Fruit fly (Drosophila melanogaster) whole organism, embryonic: ENCODE measurements around the gene Cdc5.
A peak's percentile ranks its signal among the peaks of the same experiment; 100 is the strongest.

ENCODE experiments used
- Bgb ChIP-seq: fragments of 200-800 bp; sonication (Bioruptor generic); IDR thresholded peaks from 2 replicates; pipeline ENCODE4 v1.3.6; 2022; ENCODE audit warnings: missing biosample characterization, missing genetic modification characterization; ENCODE audit not compliant: partially characterized antibody
- C15 ChIP-seq: fragments of 200-800 bp; sonication (Bioruptor generic); IDR thresholded peaks from 3 replicates; pipeline ENCODE4 v1.3.6; 2022; ENCODE audit warnings: missing biosample characterization, missing genetic modification characterization
- CG10321 ChIP-seq: fragments of 200-800 bp; sonication (Bioruptor generic); IDR thresholded peaks from 2 replicates; pipeline ENCODE4 v1.3.6; 2022; ENCODE audit warnings: missing biosample characterization, missing genetic modification characterization
- CG10462 ChIP-seq: fragments of 200-800 bp; sonication (Bioruptor generic); optimal IDR thresholded peaks from 2 replicates; lab custom pipeline; 2016; ENCODE audit warnings: missing biosample characterization, missing genetic modification characterization
- CG10565 ChIP-seq: fragments of 200-800 bp; sonication (Bioruptor generic); optimal IDR thresholded peaks from 3 replicates; lab custom pipeline; 2016; ENCODE audit warnings: missing biosample characterization, mild to moderate bottlenecking, missing genetic modification characterization
- CG12155 ChIP-seq: fragments of 200-800 bp; sonication (Bioruptor generic); optimal IDR thresholded peaks from 3 replicates; lab custom pipeline; 2016; ENCODE audit warnings: missing biosample characterization, missing genetic modification characterization
- CG12659 ChIP-seq: fragments of 200-800 bp; sonication (Bioruptor generic); optimal IDR thresholded peaks from 3 replicates; lab custom pipeline; 2017; ENCODE audit warnings: mild to moderate bottlenecking, missing biosample characterization, missing genetic modification reagents, missing genetic modification characterization
- CG13424 ChIP-seq: fragments of 200-800 bp; sonication (Bioruptor generic); optimal IDR thresholded peaks from 2 replicates; lab custom pipeline; 2019; ENCODE audit warnings: missing biosample characterization, mild to moderate bottlenecking, missing genetic modification characterization, moderate library complexity
- CG14441 ChIP-seq: fragments of 200-800 bp; sonication (Bioruptor generic); IDR thresholded peaks from 2 replicates; pipeline ENCODE4 v1.3.6; 2022; ENCODE audit warnings: missing biosample characterization, missing genetic modification characterization
- CG14667 ChIP-seq: fragments of 200-800 bp; sonication (Bioruptor generic); IDR thresholded peaks from 2 replicates; pipeline ENCODE4 v1.3.6; 2022; ENCODE audit warnings: missing biosample characterization, missing genetic modification characterization
- CG1792 ChIP-seq: fragments of 200-800 bp; sonication (Bioruptor generic); optimal IDR thresholded peaks from 2 replicates; lab custom pipeline; 2016; ENCODE audit warnings: missing biosample characterization, missing genetic modification characterization
- CG1832 ChIP-seq: fragments of 200-800 bp; sonication (Bioruptor generic); optimal IDR thresholded peaks from 2 replicates; lab custom pipeline; 2017; ENCODE audit warnings: missing biosample characterization, mild to moderate bottlenecking, missing genetic modification characterization, inconsistent platforms
- CG18476 ChIP-seq: fragments of 200-800 bp; sonication (Bioruptor generic); optimal IDR thresholded peaks from 2 replicates; lab custom pipeline; 2016; ENCODE audit warnings: missing biosample characterization, mild to moderate bottlenecking, missing genetic modification characterization
- CG3847 ChIP-seq: fragments of 200-800 bp; sonication (Bioruptor generic); IDR thresholded peaks from 2 replicates; pipeline ENCODE4 v1.3.6; 2022; ENCODE audit warnings: missing biosample characterization, missing genetic modification characterization
- CG5953 ChIP-seq: fragments of 200-800 bp; sonication (Bioruptor generic); IDR thresholded peaks from 2 replicates; pipeline ENCODE4 v1.3.6; 2022; ENCODE audit warnings: missing biosample characterization, missing genetic modification characterization
- CG6254 ChIP-seq: fragments of 200-800 bp; sonication (Bioruptor generic); optimal IDR thresholded peaks from 3 replicates; lab custom pipeline; 2017; ENCODE audit warnings: mild to moderate bottlenecking, missing biosample characterization, missing genetic modification reagents, missing genetic modification characterization
- CG6689 ChIP-seq: fragments of 200-800 bp; sonication (Bioruptor generic); IDR thresholded peaks from 2 replicates; pipeline ENCODE4 v1.3.6; 2022; ENCODE audit warnings: missing biosample characterization, missing genetic modification characterization
- CG6765 ChIP-seq: fragments of 200-800 bp; sonication (Bioruptor generic); optimal IDR thresholded peaks from 3 replicates; lab custom pipeline; 2017; ENCODE audit warnings: missing biosample characterization, mild to moderate bottlenecking, missing genetic modification characterization
- CG6791 ChIP-seq: fragments of 200-800 bp; sonication (Bioruptor generic); IDR thresholded peaks from 3 replicates; pipeline ENCODE4 v1.3.6; 2022; ENCODE audit warnings: missing biosample characterization, missing genetic modification characterization; ENCODE audit not compliant: partially characterized antibody
- CG6854 ChIP-seq: fragments of 200-800 bp; sonication (Bioruptor generic); optimal IDR thresholded peaks from 3 replicates; lab custom pipeline; 2017; ENCODE audit warnings: missing biosample characterization, mild to moderate bottlenecking, missing genetic modification characterization
- CG9817 ChIP-seq: fragments of 200-800 bp; sonication (Bioruptor generic); optimal IDR thresholded peaks from 2 replicates; lab custom pipeline; 2018; ENCODE audit warnings: missing biosample characterization, mild to moderate bottlenecking, missing genetic modification characterization, moderate library complexity
- Doc3 ChIP-seq: fragments of 200-800 bp; sonication (Bioruptor generic); IDR thresholded peaks from 3 replicates; pipeline ENCODE4 v1.3.6; 2022; ENCODE audit warnings: missing biosample characterization, missing genetic modification characterization; ENCODE audit not compliant: partially characterized antibody
- Drgx ChIP-seq: fragments of 200-800 bp; sonication (Bioruptor generic); IDR thresholded peaks from 2 replicates; pipeline ENCODE4 v1.3.6; 2022; ENCODE audit warnings: missing biosample characterization, missing genetic modification characterization
- Hsf ChIP-seq: fragments of 200-800 bp; sonication (Bioruptor generic); optimal IDR thresholded peaks from 3 replicates; lab custom pipeline; 2016; ENCODE audit warnings: missing biosample characterization, missing genetic modification characterization
- Kr ChIP-seq: fragments of 200-800 bp; sonication (Bioruptor generic); optimal IDR thresholded peaks from 2 replicates; lab custom pipeline; 2017; ENCODE audit warnings: missing biosample characterization, mild to moderate bottlenecking, missing genetic modification characterization
- MBD-R2 ChIP-seq: fragments of 200-800 bp; sonication (Bioruptor generic); IDR thresholded peaks from 2 replicates; pipeline ENCODE4 v1.3.6; 2022; ENCODE audit warnings: missing biosample characterization, missing genetic modification characterization
- MESR4 ChIP-seq: fragments of 200-800 bp; sonication (Bioruptor generic); optimal IDR thresholded peaks from 2 replicates; lab custom pipeline; 2018; ENCODE audit warnings: missing biosample characterization, mild to moderate bottlenecking, missing genetic modification characterization, moderate library complexity
- MTF-1 ChIP-seq: fragments of 200-800 bp; sonication (Bioruptor generic); optimal IDR thresholded peaks from 2 replicates; lab custom pipeline; 2018; ENCODE audit warnings: missing biosample characterization, mild to moderate bottlenecking, missing genetic modification characterization, borderline replicate concordance
- Med ChIP-seq: fragments of 200-800 bp; sonication (Bioruptor generic); peaks from one replicate; lab custom pipeline; 2016; ENCODE audit warnings: missing biosample characterization, missing genetic modification characterization, mild to moderate bottlenecking, inconsistent platforms, moderate library complexity
- Mes4 ChIP-seq: fragments of 200-800 bp; sonication (Bioruptor generic); optimal IDR thresholded peaks from 2 replicates; lab custom pipeline; 2016; ENCODE audit warnings: missing biosample characterization, missing genetic modification characterization
- Nf-YB ChIP-seq: fragments of 200-800 bp; sonication (Bioruptor generic); optimal IDR thresholded peaks from 3 replicates; lab custom pipeline; 2019; ENCODE audit warnings: missing biosample characterization, mild to moderate bottlenecking, missing genetic modification characterization, moderate library complexity
- Nf-YC ChIP-seq: fragments of 200-800 bp; optimal IDR thresholded peaks from 3 replicates; lab custom pipeline; 2019; ENCODE audit warnings: missing biosample characterization, mild to moderate bottlenecking, missing genetic modification characterization, moderate library complexity
- cg ChIP-seq: fragments of 200-800 bp; sonication (Bioruptor generic); optimal IDR thresholded peaks from 3 replicates; lab custom pipeline; 2019; ENCODE audit warnings: missing biosample characterization, mild to moderate bottlenecking, missing genetic modification characterization, moderate library complexity
- dm ChIP-seq: fragments of 200-800 bp; sonication (Bioruptor generic); optimal IDR thresholded peaks from 3 replicates; lab custom pipeline; 2016; ENCODE audit warnings: missing biosample characterization, missing genetic modification characterization
- esg ChIP-seq: fragments of 200-800 bp; sonication (Bioruptor generic); conservative IDR thresholded peaks from 2 replicates; pipeline ENCODE4 v1.3.6; 2022; ENCODE audit warnings: missing biosample characterization, missing genetic modification characterization
- exex ChIP-seq: fragments of 200-800 bp; sonication (Bioruptor generic); optimal IDR thresholded peaks from 4 replicates; lab custom pipeline; 2018; ENCODE audit warnings: missing biosample characterization, mild to moderate bottlenecking, missing genetic modification characterization, moderate library complexity
- jumu ChIP-seq: fragments of 200-800 bp; sonication (Bioruptor generic); optimal IDR thresholded peaks from 3 replicates; lab custom pipeline; 2016; ENCODE audit warnings: missing biosample characterization, missing genetic modification characterization
- kah ChIP-seq: fragments of 200-800 bp; sonication (Bioruptor generic); optimal IDR thresholded peaks from 2 replicates; lab custom pipeline; 2018; ENCODE audit warnings: missing biosample characterization, mild to moderate bottlenecking, missing genetic modification characterization
- p53 ChIP-seq: fragments of 200-800 bp; sonication (Bioruptor generic); optimal IDR thresholded peaks from 2 replicates; lab custom pipeline; 2016; ENCODE audit warnings: missing biosample characterization, missing genetic modification characterization
- pho ChIP-seq: fragments of 200-800 bp; sonication (Bioruptor generic); optimal IDR thresholded peaks from 2 replicates; lab custom pipeline; 2016; ENCODE audit warnings: missing biosample characterization, missing genetic modification characterization
- pita ChIP-seq: fragments of 200-800 bp; sonication (Bioruptor generic); optimal IDR thresholded peaks from 2 replicates; lab custom pipeline; 2017; ENCODE audit warnings: missing biosample characterization, mild to moderate bottlenecking, missing genetic modification characterization
- pnt ChIP-seq: fragments of 200-800 bp; sonication (Bioruptor generic); optimal IDR thresholded peaks from 3 replicates; lab custom pipeline; 2016; ENCODE audit warnings: missing biosample characterization, missing genetic modification characterization
- pros ChIP-seq: fragments of 200-800 bp; sonication (Bioruptor generic); optimal IDR thresholded peaks from 3 replicates; lab custom pipeline; 2019; ENCODE audit warnings: missing biosample characterization, mild to moderate bottlenecking, missing genetic modification characterization, moderate library complexity
- ranshi ChIP-seq: fragments of 200-800 bp; sonication (Bioruptor generic); IDR thresholded peaks from 2 replicates; pipeline ENCODE4 v1.3.6; 2022; ENCODE audit warnings: missing biosample characterization, missing genetic modification characterization
- salm ChIP-seq: fragments of 200-800 bp; sonication (Bioruptor generic); optimal IDR thresholded peaks from 2 replicates; lab custom pipeline; 2018; ENCODE audit warnings: missing biosample characterization, mild to moderate bottlenecking, missing genetic modification characterization
- seq ChIP-seq: fragments of 200-800 bp; sonication (Bioruptor generic); IDR thresholded peaks from 2 replicates; pipeline ENCODE4 v1.3.6; 2022; ENCODE audit warnings: missing biosample characterization, missing genetic modification characterization
- sr ChIP-seq: fragments of 200-800 bp; sonication (Bioruptor generic); IDR thresholded peaks from 3 replicates; pipeline ENCODE4 v1.3.6; 2022; ENCODE audit warnings: missing biosample characterization, missing genetic modification characterization
- stwl ChIP-seq: fragments of 200-800 bp; sonication (Bioruptor generic); optimal IDR thresholded peaks from 3 replicates; lab custom pipeline; 2018; ENCODE audit warnings: missing biosample characterization, mild to moderate bottlenecking, missing genetic modification characterization, moderate library complexity
- tup ChIP-seq: fragments of 200-800 bp; sonication (Bioruptor generic); optimal IDR thresholded peaks from 2 replicates; lab custom pipeline; 2016; ENCODE audit warnings: missing biosample characterization, mild to moderate bottlenecking, missing genetic modification characterization, moderate library complexity
- unc-4 ChIP-seq: fragments of 200-800 bp; sonication (Bioruptor generic); IDR thresholded peaks from 2 replicates; pipeline ENCODE4 v1.3.6; 2022; ENCODE audit warnings: missing biosample characterization, missing genetic modification characterization; ENCODE audit not compliant: partially characterized antibody
- unpg ChIP-seq: fragments of 200-800 bp; sonication (Bioruptor generic); optimal IDR thresholded peaks from 3 replicates; lab custom pipeline; 2018; ENCODE audit warnings: missing biosample characterization, mild to moderate bottlenecking, missing genetic modification characterization, moderate library complexity
- zfh2 ChIP-seq: fragments of 200-800 bp; sonication (Bioruptor generic); optimal IDR thresholded peaks from 2 replicates; lab custom pipeline; 2016; ENCODE audit warnings: missing biosample characterization, missing genetic modification characterization

The Cdc5 gene

DNA sequence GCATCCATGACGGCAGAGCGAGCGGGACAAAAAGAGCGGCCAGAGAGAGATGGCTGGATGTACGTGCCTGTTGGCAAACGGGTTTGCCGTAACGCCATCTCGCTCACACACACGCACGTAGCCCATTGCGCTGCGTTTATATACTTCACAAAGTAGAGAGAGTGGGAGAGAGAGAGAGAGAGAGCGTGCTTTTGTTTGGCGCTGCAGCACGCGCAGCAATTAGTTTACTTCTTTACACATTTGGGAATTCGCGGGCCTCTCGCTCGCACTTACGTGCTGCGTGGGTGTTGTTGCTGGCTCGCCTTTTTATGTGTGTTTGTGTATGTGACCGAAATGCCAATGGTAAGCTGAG lies 16.9 kb upstream of the Cdc5 start (continued):
- TF ChIP-seq CG3847, result no peak
- TF ChIP-seq Drgx (GFP tag; lab: Robert Waterston, UW), result no peak
- TF ChIP-seq esg (GFP tag; lab: Robert Waterston, UW), result no peak
- peak; percentile 31; the same call in 1 of the 2 replicates for TF ChIP-seq unc-4 (GFP tag; lab: Robert Waterston, UW)
- no peak for TF ChIP-seq zfh2
- TF ChIP-seq CG5953 (GFP tag; lab: Robert Waterston, UW), result no peak
- TF ChIP-seq Nf-YB, result peak; percentile 100
- TF ChIP-seq pnt (GFP tag; lab: Kevin White, UChicago), result no peak
- TF ChIP-seq cg (GFP tag; lab: Kevin White, UChicago), result peak; percentile 98
- no peak; the same call in 2 of the 3 replicates for TF ChIP-seq CG6791 (GFP tag; lab: Robert Waterston, UW)
- TF ChIP-seq CG12659 (GFP tag; lab: Kevin White, UChicago), result no peak
- TF ChIP-seq CG10321, result peak; percentile 99
- TF ChIP-seq CG18476 (GFP tag; lab: Kevin White, UChicago), result no peak
- no peak for TF ChIP-seq CG1792
- TF ChIP-seq CG6254 (GFP tag; lab: Kevin White, UChicago), result no peak
- TF ChIP-seq MESR4 (GFP tag; lab: Kevin White, UChicago), result no peak
- no peak for TF ChIP-seq CG6689 (GFP tag; lab: Robert Waterston, UW)
- TF ChIP-seq C15, result no peak
- TF ChIP-seq exex (tag; lab: Kevin White, UChicago), result no peak
- TF ChIP-seq CG6765 (GFP tag; lab: Kevin White, UChicago), result no peak
- TF ChIP-seq CG6854, result no peak
- no peak for TF ChIP-seq ranshi (GFP tag; lab: Robert Waterston, UW)
- peak; percentile 6 for TF ChIP-seq p53 (GFP tag; lab: Kevin White, UChicago)
- no peak for TF ChIP-seq MBD-R2 (GFP tag; lab: Robert Waterston, UW)
- no peak for TF ChIP-seq CG10462 (GFP tag; lab: Kevin White, UChicago)
- TF ChIP-seq CG12155 (GFP tag; lab: Kevin White, UChicago), result no peak
- TF ChIP-seq salm (tag; lab: Kevin White, UChicago), result no peak
- peak; percentile 8 for TF ChIP-seq dm (GFP tag; lab: Kevin White, UChicago)
- no peak for TF ChIP-seq pros (GFP tag; lab: Kevin White, UChicago)
- TF ChIP-seq Mes4, result no peak
- peak; percentile 42; the same call in 1 of the 2 replicates for TF ChIP-seq Bgb (GFP tag; lab: Robert Waterston, UW)
- peak; percentile 100 for TF ChIP-seq CG1832 (GFP tag; lab: Kevin White, UChicago)
- no peak for TF ChIP-seq Kr (GFP tag; lab: Kevin White, UChicago)
- TF ChIP-seq pita (GFP tag; lab: Kevin White, UChicago), result no peak
- no peak for TF ChIP-seq Doc3 (GFP tag; lab: Robert Waterston, UW)
- TF ChIP-seq CG10565 (GFP tag; lab: Kevin White, UChicago), result no peak
- no peak for TF ChIP-seq unpg (GFP tag; lab: Kevin White, UChicago)
- no peak for TF ChIP-seq CG9817
- no peak for TF ChIP-seq CG13424 (tag; lab: Kevin White, UChicago)
- no peak for TF ChIP-seq CG14441 (GFP tag; lab: Robert Waterston, UW)
- TF ChIP-seq pho, result no peak
- peak; percentile 100 for TF ChIP-seq Nf-YC (tag; lab: Kevin White, UChicago)
- no peak for TF ChIP-seq tup (GFP tag; lab: Kevin White, UChicago)
- no peak for TF ChIP-seq jumu (GFP tag; lab: Kevin White, UChicago)
- TF ChIP-seq seq (GFP tag; lab: Robert Waterston, UW), result peak; percentile 16; the same call in 1 of the 2 replicates
- no peak for TF ChIP-seq kah (GFP tag; lab: Kevin White, UChicago)
- TF ChIP-seq Hsf (GFP tag; lab: Kevin White, UChicago), result no peak
- peak; percentile 91 for TF ChIP-seq sr (GFP tag; lab: Robert Waterston, UW)
- TF ChIP-seq CG14667 (GFP tag; lab: Robert Waterston, UW), result no peak
- TF ChIP-seq Med (GFP tag; lab: Kevin White, UChicago), result no peak
- TF ChIP-seq MTF-1, result no peak
- TF ChIP-seq stwl (tag; lab: Kevin White, UChicago), result no peak
